Fruit fly (Drosophila melanogaster): ENCODE results near the gene CG32191.

Gene CG32191

DNA sequence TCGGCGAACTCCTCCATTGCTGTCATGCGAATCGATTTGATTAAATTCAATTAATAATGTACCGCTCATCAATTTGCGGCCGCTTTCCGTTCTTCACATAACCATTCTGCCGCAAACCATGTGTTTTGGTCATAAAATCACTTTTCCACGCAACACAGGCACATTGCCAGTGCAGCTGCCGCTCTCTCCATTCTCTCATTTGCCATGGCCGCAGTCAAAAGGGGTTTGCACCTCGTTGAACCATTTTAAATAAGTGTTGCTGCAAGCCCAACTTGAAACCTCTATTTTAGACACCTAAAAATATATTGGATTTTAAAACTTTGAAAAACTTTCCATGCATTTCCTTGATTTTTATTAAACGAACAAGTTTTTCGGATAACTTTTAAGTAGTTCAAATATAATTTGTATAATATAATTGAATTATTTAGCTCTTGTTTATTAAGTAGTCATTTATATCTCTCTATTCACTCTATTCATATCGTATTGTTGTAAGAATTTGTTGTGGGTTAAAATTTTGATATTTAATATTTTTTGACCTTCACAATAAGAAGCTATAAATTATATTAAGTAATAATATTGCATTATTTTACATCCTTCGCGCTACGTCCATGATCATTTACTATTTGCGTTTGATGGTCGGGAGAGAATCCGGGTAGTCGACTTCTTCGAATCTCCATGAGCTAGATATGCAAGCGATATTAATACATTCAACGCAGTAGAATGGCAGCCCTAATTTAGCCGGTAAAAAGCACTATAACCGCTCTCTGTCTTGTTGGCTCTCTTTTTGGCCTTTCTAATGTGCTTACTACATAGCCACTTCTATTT lies 47.9 kb upstream of the CG32191 start, which contains the start of gene CG5535 (continued):
- peak; percentile 35; the same call in 1 of the 3 replicates for TF ChIP-seq CG6175 (GFP tag; IDR thresholded peaks at IDR 0.05)
- TF ChIP-seq trem (tag; optimal IDR thresholded peaks at IDR 0.05): peak; percentile 9
- TF ChIP-seq wdn (GFP tag; IDR thresholded peaks at IDR 0.05): peak; percentile 76
- no peak for TF ChIP-seq dimm (GFP tag; IDR thresholded peaks at IDR 0.05)
- TF ChIP-seq CG10959 (GFP tag; IDR thresholded peaks at IDR 0.05): peak; percentile 49; the same call in 1 of the 2 replicates
- TF ChIP-seq Asciz (GFP tag; optimal IDR thresholded peaks at IDR 0.05): peak; percentile 69
- no peak for TF ChIP-seq kah (GFP tag; optimal IDR thresholded peaks at IDR 0.05)
- no peak for TF ChIP-seq inv (GFP tag; IDR thresholded peaks at IDR 0.05; ENCODE audit: partially characterized antibody)
- peak; percentile 63 for TF ChIP-seq Xrp1 (GFP tag; IDR thresholded peaks at IDR 0.05)
- TF ChIP-seq Drgx (GFP tag; IDR thresholded peaks at IDR 0.05): peak; percentile 59
- TF ChIP-seq Neu2 (GFP tag; optimal IDR thresholded peaks at IDR 0.05; ENCODE audit: borderline replicate concordance): no peak
- no peak for TF ChIP-seq unc-4 (GFP tag; IDR thresholded peaks at IDR 0.05; ENCODE audit: partially characterized antibody)
- TF ChIP-seq CG7745 (tag; optimal IDR thresholded peaks at IDR 0.05): no peak
- TF ChIP-seq gfzf (GFP tag; optimal IDR thresholded peaks at IDR 0.05): no peak
- peak; percentile 24 for TF ChIP-seq Myb (GFP tag; optimal IDR thresholded peaks at IDR 0.05)
- peak; percentile 65 for TF ChIP-seq CG5180 (GFP tag; optimal IDR thresholded peaks at IDR 0.05)
- peak; percentile 47 for TF ChIP-seq ERR (GFP tag; optimal IDR thresholded peaks at IDR 0.05)
- TF ChIP-seq ap (GFP tag; IDR thresholded peaks at IDR 0.05): peak; percentile 39; the same call in 1 of the 2 replicates
- TF ChIP-seq sens (GFP tag): peak; percentile 84
- TF ChIP-seq Gug (GFP tag; IDR thresholded peaks at IDR 0.05): peak; percentile 82
- TF ChIP-seq HLH54F (GFP tag; optimal IDR thresholded peaks at IDR 0.05): peak; percentile 43
- no peak for TF ChIP-seq Bdp1 (GFP tag; optimal IDR thresholded peaks at IDR 0.05)
- TF ChIP-seq klu (GFP tag; IDR thresholded peaks at IDR 0.05): peak; percentile 52
- peak; percentile 42 for TF ChIP-seq CG7786 (GFP tag; optimal IDR thresholded peaks at IDR 0.05)
- TF ChIP-seq CG11723 (GFP tag; optimal IDR thresholded peaks at IDR 0.05): peak; percentile 78
- TF ChIP-seq Dll (GFP tag; IDR thresholded peaks at IDR 0.05; ENCODE audit: partially characterized antibody): no peak
- no peak for TF ChIP-seq CG31388 (GFP tag; optimal IDR thresholded peaks at IDR 0.05)
- TF ChIP-seq Opbp (GFP tag; IDR thresholded peaks at IDR 0.05; ENCODE audit: partially characterized antibody): no peak
- TF ChIP-seq Dek (tag; optimal IDR thresholded peaks at IDR 0.05): peak; percentile 71
- TF ChIP-seq CG42726 (GFP tag; IDR thresholded peaks at IDR 0.05; ENCODE audit: partially characterized antibody): no peak
- TF ChIP-seq dysf (GFP tag; IDR thresholded peaks at IDR 0.05): peak; percentile 69
- TF ChIP-seq lov (optimal IDR thresholded peaks at IDR 0.05): no peak
- peak; percentile 82; the same call in 2 of the 3 replicates for TF ChIP-seq lov (GFP tag; IDR thresholded peaks at IDR 0.05)
- peak; percentile 7 for TF ChIP-seq pho (GFP tag; optimal IDR thresholded peaks at IDR 0.05)
- peak; percentile 48; the same call in 1 of the 2 replicates for TF ChIP-seq CG31224 (GFP tag; IDR thresholded peaks at IDR 0.05)
- TF ChIP-seq CrebB (tag; optimal IDR thresholded peaks at IDR 0.05): no peak
- TF ChIP-seq CG6791 (GFP tag; IDR thresholded peaks at IDR 0.05; ENCODE audit: partially characterized antibody): peak; percentile 52; the same call in 1 of the 3 replicates
- peak; percentile 80 for TF ChIP-seq CG14014 (GFP tag; IDR thresholded peaks at IDR 0.05)
- peak; percentile 91 for TF ChIP-seq CG9727 (GFP tag; optimal IDR thresholded peaks at IDR 0.05)
- TF ChIP-seq tx (GFP tag; optimal IDR thresholded peaks at IDR 0.05): no peak
- no peak; the same call in 1 of the 2 replicates for TF ChIP-seq gt (GFP tag; IDR thresholded peaks at IDR 0.05)
- TF ChIP-seq Atf3 (GFP tag; optimal IDR thresholded peaks at IDR 0.05): peak; percentile 3
- peak; percentile 75 for TF ChIP-seq Hand (GFP tag; optimal IDR thresholded peaks at IDR 0.05)
- TF ChIP-seq crp (GFP tag; optimal IDR thresholded peaks at IDR 0.05): peak in 1 of 2 experiments; percentile 21
- no peak for TF ChIP-seq hbn (GFP tag; IDR thresholded peaks at IDR 0.05; ENCODE audit: partially characterized antibody)
- peak; percentile 68 to 81 for TF ChIP-seq bsh (GFP tag; optimal IDR thresholded peaks at IDR 0.05)
- peak; percentile 28 for TF ChIP-seq sd (tag; optimal IDR thresholded peaks at IDR 0.05)
- TF ChIP-seq CG12744 (GFP tag; optimal IDR thresholded peaks at IDR 0.05): no peak

Data from whole organism, embryonic.